Fruit fly (Drosophila melanogaster): ENCODE measurements around the gene dnt.

dnt gene

DNA sequence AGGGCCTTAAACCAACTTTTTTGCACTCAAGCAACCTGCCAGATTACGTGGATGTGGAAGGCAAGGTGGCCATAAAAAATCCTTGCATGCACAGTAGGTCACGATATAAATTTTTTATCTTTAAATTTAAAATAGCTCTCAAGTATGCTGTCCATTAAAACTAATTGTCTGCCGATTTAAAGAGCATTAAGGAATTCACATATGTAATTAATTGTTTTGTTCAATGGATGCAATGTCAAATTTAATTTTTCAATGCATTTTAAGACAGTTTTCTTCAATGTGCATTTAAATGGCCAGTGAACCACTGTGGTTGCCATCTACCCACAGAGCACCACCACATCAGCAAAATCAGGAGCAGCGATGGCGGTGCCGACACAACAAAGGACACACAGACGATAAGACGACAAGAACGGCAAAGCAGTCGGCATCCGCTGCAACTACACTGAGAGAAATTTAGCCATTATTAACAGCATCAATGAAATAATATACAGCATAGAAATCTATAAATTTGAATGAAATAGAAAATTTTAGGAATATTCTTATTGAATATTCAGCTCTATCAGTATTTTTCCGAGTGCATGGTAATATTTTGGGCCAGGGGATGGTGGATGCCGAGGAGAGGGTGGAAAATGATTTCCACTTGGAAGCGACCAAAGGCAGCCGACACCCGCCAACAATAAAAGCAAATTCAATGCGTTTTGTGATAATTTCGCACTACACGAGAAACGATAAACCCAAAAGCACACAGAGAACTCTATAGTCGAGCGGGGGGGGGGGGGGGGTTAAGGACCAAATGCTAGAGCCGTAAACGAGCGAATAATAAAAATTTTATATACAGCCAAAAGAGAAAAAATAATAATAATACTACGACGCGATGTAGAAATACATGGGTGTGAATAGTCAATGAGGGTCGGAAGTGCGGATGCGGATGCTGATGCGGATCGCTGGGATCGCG is 14.4 kb upstream of the dnt start (continued):
- TF ChIP-seq pfk (GFP tag; optimal IDR thresholded peaks at IDR 0.05) (no peak), bab2 (GFP tag; optimal IDR thresholded peaks at IDR 0.05) (no peak), Tbp (GFP tag; optimal IDR thresholded peaks at IDR 0.05) (no peak), Sry-β (GFP tag; optimal IDR thresholded peaks at IDR 0.05) (no peak), Awh (GFP tag; IDR thresholded peaks at IDR 0.05) (peak; percentile 59; the same call in 1 of the 2 replicates), dm (GFP tag; optimal IDR thresholded peaks at IDR 0.05) (no peak), CG3847 (GFP tag; IDR thresholded peaks at IDR 0.05) (no peak; the same call in 1 of the 2 replicates), emc (GFP tag; optimal IDR thresholded peaks at IDR 0.05) (no peak), CG14667 (GFP tag; IDR thresholded peaks at IDR 0.05) (peak; percentile 33; the same call in 1 of the 2 replicates), al (GFP tag; IDR thresholded peaks at IDR 0.05) (no peak), fru (optimal IDR thresholded peaks at IDR 0.05) (no peak), peb (GFP tag; IDR thresholded peaks at IDR 0.05) (no peak), Ptx1 (GFP tag; IDR thresholded peaks at IDR 0.05) (peak; percentile 36; the same call in 1 of the 2 replicates), Neu2 (GFP tag; optimal IDR thresholded peaks at IDR 0.05; ENCODE audit: borderline replicate concordance) (no peak), CG3281 (GFP tag; optimal IDR thresholded peaks at IDR 0.05) (no peak), nerfin-1 (tag; optimal IDR thresholded peaks at IDR 0.05) (peak; percentile 73), Usf (GFP tag; optimal IDR thresholded peaks at IDR 0.05) (no peak), btn (GFP tag; optimal IDR thresholded peaks at IDR 0.05) (peak; percentile 29), Asciz (GFP tag; optimal IDR thresholded peaks at IDR 0.05) (peak; percentile 28), Mad (GFP tag; optimal IDR thresholded peaks at IDR 0.05) (peak; percentile 23), CG11456 (GFP tag; IDR thresholded peaks at IDR 0.05) (no peak), CG32772 (GFP tag; IDR thresholded peaks at IDR 0.05) (no peak), ken (GFP tag; IDR thresholded peaks at IDR 0.05) (no peak), CG18599 (GFP tag; optimal IDR thresholded peaks at IDR 0.05) (peak; percentile 56), cwo (GFP tag; optimal IDR thresholded peaks at IDR 0.05) (no peak), cas (GFP tag; IDR thresholded peaks at IDR 0.05) (no peak), CG8478 (optimal IDR thresholded peaks at IDR 0.05) (no peak), lilli (GFP tag; optimal IDR thresholded peaks at IDR 0.05) (peak; percentile 17), croc (GFP tag; conservative IDR thresholded peaks at IDR 0.05) (no peak; the same call in 1 of the 3 replicates), zf30C (GFP tag; optimal IDR thresholded peaks at IDR 0.05) (peak; percentile 76), pb (GFP tag; optimal IDR thresholded peaks at IDR 0.05) (no peak), CG4854 (GFP tag; optimal IDR thresholded peaks at IDR 0.05) (no peak), NC2β (GFP tag; optimal IDR thresholded peaks at IDR 0.05) (no peak), B-H1 (GFP tag; IDR thresholded peaks at IDR 0.05) (no peak), p53 (GFP tag; optimal IDR thresholded peaks at IDR 0.05) (no peak), CG32532 (GFP tag; IDR thresholded peaks at IDR 0.05) (no peak), gro (GFP tag; optimal IDR thresholded peaks at IDR 0.05) (no peak), klu (GFP tag; IDR thresholded peaks at IDR 0.05) (no peak), Nf-YB (GFP tag; optimal IDR thresholded peaks at IDR 0.05) (peak; percentile 25), CG31441 (GFP tag; IDR thresholded peaks at IDR 0.05) (peak; percentile 75), ssp (GFP tag; IDR thresholded peaks at IDR 0.05) (no peak), Doc3 (GFP tag; IDR thresholded peaks at IDR 0.05; ENCODE audit: partially characterized antibody) (no peak), CG8290 (GFP tag; optimal IDR thresholded peaks at IDR 0.05) (peak; percentile 22), CG8290 (tag; optimal IDR thresholded peaks at IDR 0.05) (no peak), zfh1 (GFP tag; IDR thresholded peaks at IDR 0.05) (peak; percentile 61; the same call in 2 of the 3 replicates), scrt (GFP tag; optimal IDR thresholded peaks at IDR 0.05) (peak; percentile 37), sna (GFP tag; IDR thresholded peaks at IDR 0.05; ENCODE audit: partially characterized antibody) (no peak), inv (GFP tag; IDR thresholded peaks at IDR 0.05; ENCODE audit: partially characterized antibody) (no peak), org-1 (GFP tag; optimal IDR thresholded peaks at IDR 0.05) (peak; percentile 19)

Measured in whole organism, embryonic.